Fruit fly (Drosophila melanogaster) whole organism, embryonic: ENCODE data around the gene tth.

Source experiments
- Abd-B ChIP-seq: fragments of 200-800 bp; sonication (Bioruptor generic); optimal IDR thresholded peaks from 2 replicates; lab custom pipeline; 2018; ENCODE audit warnings: missing biosample characterization, mild to moderate bottlenecking, missing genetic modification characterization, moderate library complexity
- Ada2b ChIP-seq: fragments of 200-800 bp; sonication (Bioruptor generic); IDR thresholded peaks from 2 replicates; pipeline ENCODE4 v1.3.6; 2022; ENCODE audit warnings: missing biosample characterization, missing genetic modification characterization
- Adf1 ChIP-seq: fragments of 200-800 bp; sonication (Bioruptor generic); IDR thresholded peaks from 2 replicates; pipeline ENCODE4 v1.3.6; 2022; ENCODE audit warnings: missing biosample characterization, missing genetic modification characterization
- Asciz ChIP-seq: fragments of 200-800 bp; sonication (Bioruptor generic); optimal IDR thresholded peaks from 2 replicates; lab custom pipeline; 2017; ENCODE audit warnings: missing biosample characterization, mild to moderate bottlenecking, missing genetic modification characterization, missing genetic modification reagents
- Blimp-1 ChIP-seq: fragments of 200-800 bp; sonication (Bioruptor generic); optimal IDR thresholded peaks from 3 replicates; lab custom pipeline; 2018; ENCODE audit warnings: missing biosample characterization, missing genetic modification characterization, mild to moderate bottlenecking, moderate library complexity, missing genetic modification reagents
- CG10321 ChIP-seq: fragments of 200-800 bp; sonication (Bioruptor generic); IDR thresholded peaks from 2 replicates; pipeline ENCODE4 v1.3.6; 2022; ENCODE audit warnings: missing biosample characterization, missing genetic modification characterization
- CG14050 ChIP-seq: fragments of 200-800 bp; sonication (Bioruptor generic); IDR thresholded peaks from 3 replicates; pipeline ENCODE4 v1.3.6; 2022; ENCODE audit warnings: missing biosample characterization, missing genetic modification characterization
- CG15011 ChIP-seq: fragments of 200-800 bp; sonication (Bioruptor generic); optimal IDR thresholded peaks from 3 replicates; lab custom pipeline; 2018; ENCODE audit warnings: missing biosample characterization, mild to moderate bottlenecking, missing genetic modification characterization
- CG16813 ChIP-seq: fragments of 200-800 bp; sonication (Bioruptor generic); IDR thresholded peaks from 3 replicates; pipeline ENCODE4 v1.3.6; 2022; ENCODE audit warnings: missing biosample characterization, missing genetic modification characterization; ENCODE audit not compliant: partially characterized antibody
- CG17186 ChIP-seq: fragments of 200-800 bp; sonication (Bioruptor generic); optimal IDR thresholded peaks from 3 replicates; lab custom pipeline; 2017; ENCODE audit warnings: missing biosample characterization, missing genetic modification reagents, missing genetic modification characterization
- CG2116 ChIP-seq: fragments of 200-800 bp; sonication (Bioruptor generic); optimal IDR thresholded peaks from 3 replicates; lab custom pipeline; 2018; ENCODE audit warnings: missing biosample characterization, mild to moderate bottlenecking, missing genetic modification characterization
- CG2129 ChIP-seq: fragments of 200-800 bp; sonication (Bioruptor generic); IDR thresholded peaks from 2 replicates; pipeline ENCODE4 v1.3.6; 2022; ENCODE audit warnings: missing biosample characterization, missing genetic modification characterization; ENCODE audit not compliant: partially characterized antibody
- CG2678 ChIP-seq: fragments of 200-800 bp; sonication (Bioruptor generic); optimal IDR thresholded peaks from 3 replicates; lab custom pipeline; 2019; ENCODE audit warnings: missing biosample characterization, mild to moderate bottlenecking, missing genetic modification characterization, moderate library complexity
- CG31441 ChIP-seq: fragments of 200-800 bp; sonication (Bioruptor generic); IDR thresholded peaks from 2 replicates; pipeline ENCODE4 v1.3.6; 2022; ENCODE audit warnings: missing biosample characterization, missing genetic modification characterization
- CG3407 ChIP-seq: fragments of 200-800 bp; sonication (Bioruptor generic); optimal IDR thresholded peaks from 2 replicates; lab custom pipeline; 2018; ENCODE audit warnings: missing biosample characterization, mild to moderate bottlenecking, missing genetic modification characterization
- CG34422 ChIP-seq: fragments of 200-800 bp; sonication (Bioruptor generic); IDR thresholded peaks from 3 replicates; pipeline ENCODE4 v1.3.6; 2022; ENCODE audit warnings: missing biosample characterization, missing genetic modification characterization
- CG3726 ChIP-seq: fragments of 200-800 bp; sonication (Bioruptor generic); IDR thresholded peaks from 3 replicates; pipeline ENCODE4, ENCODE4 v1.3.6; 2022; ENCODE audit warnings: missing biosample characterization, missing genetic modification characterization
- CG3838 ChIP-seq: fragments of 200-800 bp; sonication (Bioruptor generic); optimal IDR thresholded peaks from 3 replicates; lab custom pipeline; 2016; ENCODE audit warnings: missing biosample characterization, missing genetic modification characterization
- CG4404 ChIP-seq: fragments of 200-800 bp; sonication (Bioruptor generic); IDR thresholded peaks from 2 replicates; pipeline ENCODE4 v1.3.6; 2022; ENCODE audit warnings: missing biosample characterization, missing genetic modification characterization
- CG7357 ChIP-seq: fragments of 200-800 bp; sonication (Bioruptor generic); IDR thresholded peaks from 3 replicates; pipeline ENCODE4 v1.3.6; 2022; ENCODE audit warnings: missing biosample characterization, missing genetic modification characterization
- CG8388 ChIP-seq: fragments of 200-800 bp; sonication (Bioruptor generic); optimal IDR thresholded peaks from 2 replicates; lab custom pipeline; 2019; ENCODE audit warnings: missing biosample characterization, mild to moderate bottlenecking, missing genetic modification characterization, moderate library complexity
- CG9215 ChIP-seq: fragments of 200-800 bp; sonication (Bioruptor generic); IDR thresholded peaks from 2 replicates; pipeline ENCODE4 v1.3.6; 2022; ENCODE audit warnings: missing biosample characterization, missing genetic modification characterization
- Camta ChIP-seq: fragments of 200-800 bp; sonication (Bioruptor generic); optimal IDR thresholded peaks from 2 replicates; lab custom pipeline; 2016; ENCODE audit warnings: missing biosample characterization, missing genetic modification characterization
- Dbx ChIP-seq: fragments of 200-800 bp; sonication (Bioruptor generic); IDR thresholded peaks from 3 replicates; pipeline ENCODE4 v1.3.6; 2022; ENCODE audit warnings: missing biosample characterization, missing genetic modification characterization
- Drgx ChIP-seq: fragments of 200-800 bp; sonication (Bioruptor generic); IDR thresholded peaks from 2 replicates; pipeline ENCODE4 v1.3.6; 2022; ENCODE audit warnings: missing biosample characterization, missing genetic modification characterization
- Eip74EF ChIP-seq, 2 experiments: fragments of 200-800 bp in 1 of 2; fragments of >200 bp in 1 of 2; sonication (Bioruptor generic) in 1 of 2; optimal IDR thresholded peaks; 2 replicates each; lab custom pipeline; 2017 to 2019; ENCODE audit warnings: missing biosample characterization in 2 of 2, missing genetic modification characterization in 2 of 2, mild to moderate bottlenecking in 1 of 2, moderate library complexity in 1 of 2
- Ets65A ChIP-seq: fragments of 200-800 bp; sonication (Bioruptor generic); peaks from one replicate; lab custom pipeline; 2016; ENCODE audit warnings: missing biosample characterization, missing genetic modification characterization
- Ets97D ChIP-seq: fragments of 200-800 bp; sonication (Bioruptor generic); optimal IDR thresholded peaks from 3 replicates; lab custom pipeline; 2016; ENCODE audit warnings: missing biosample characterization, missing genetic modification characterization
- HLHmδ ChIP-seq: fragments of 200-800 bp; sonication (Bioruptor generic); optimal IDR thresholded peaks from 2 replicates; lab custom pipeline; 2018; ENCODE audit warnings: missing biosample characterization, mild to moderate bottlenecking, missing genetic modification characterization, moderate library complexity
- HmgZ ChIP-seq: fragments of 200-800 bp; sonication (Bioruptor generic); optimal IDR thresholded peaks from 2 replicates; lab custom pipeline; 2018; ENCODE audit warnings: missing biosample characterization, mild to moderate bottlenecking, missing genetic modification characterization
- Kr ChIP-seq: fragments of 200-800 bp; sonication (Bioruptor generic); optimal IDR thresholded peaks from 2 replicates; lab custom pipeline; 2017; ENCODE audit warnings: missing biosample characterization, mild to moderate bottlenecking, missing genetic modification characterization
- Lim3 ChIP-seq: fragments of 200-800 bp; sonication (Bioruptor generic); IDR thresholded peaks from 2 replicates; pipeline ENCODE4 v1.3.6; 2022; ENCODE audit warnings: missing biosample characterization, missing genetic modification characterization
- Myb ChIP-seq: fragments of 200-800 bp; sonication (Bioruptor generic); optimal IDR thresholded peaks from 2 replicates; lab custom pipeline; 2016; ENCODE audit warnings: missing biosample characterization, missing genetic modification characterization
- Ptx1 ChIP-seq: fragments of 200-800 bp; sonication (Bioruptor generic); IDR thresholded peaks from 2 replicates; pipeline ENCODE4 v1.3.6; 2022; ENCODE audit warnings: missing biosample characterization, missing genetic modification characterization
- Xrp1 ChIP-seq: fragments of 200-800 bp; sonication (Bioruptor generic); IDR thresholded peaks from 2 replicates; pipeline ENCODE4 v1.3.6; 2022; ENCODE audit warnings: missing biosample characterization, missing genetic modification characterization
- br ChIP-seq: fragments of >200 bp; optimal IDR thresholded peaks from 2 replicates; lab custom pipeline; 2017
- cas ChIP-seq: fragments of 200-800 bp; sonication (Bioruptor generic); IDR thresholded peaks from 2 replicates; pipeline ENCODE4 v1.3.6; 2022; ENCODE audit warnings: missing biosample characterization, missing genetic modification characterization
- crc ChIP-seq: fragments of 200-800 bp; sonication (Bioruptor generic); optimal IDR thresholded peaks from 2 replicates; lab custom pipeline; 2016; ENCODE audit warnings: missing biosample characterization, missing genetic modification characterization
- crol ChIP-seq: fragments of 200-800 bp; sonication (Bioruptor generic); IDR thresholded peaks from 2 replicates; pipeline ENCODE4 v1.3.6; 2022; ENCODE audit warnings: missing biosample characterization, missing genetic modification characterization
- disco-r ChIP-seq: fragments of 200-800 bp; sonication (Bioruptor generic); optimal IDR thresholded peaks from 2 replicates; lab custom pipeline; 2016; ENCODE audit warnings: missing biosample characterization, missing genetic modification characterization
- dpn ChIP-seq, 2 experiments: fragments of 200-800 bp; sonication (Bioruptor generic); optimal IDR thresholded peaks; 3 replicates each; lab custom pipeline; 2016; ENCODE audit warnings: missing biosample characterization in 2 of 2, missing genetic modification characterization in 2 of 2
- eyg ChIP-seq: fragments of 200-800 bp; sonication (Bioruptor generic); optimal IDR thresholded peaks from 3 replicates; lab custom pipeline; 2016; ENCODE audit warnings: missing biosample characterization, missing genetic modification characterization
- gce ChIP-seq: fragments of 200-800 bp; sonication (Bioruptor generic); IDR thresholded peaks from 3 replicates; pipeline ENCODE4 v1.3.6; 2022; ENCODE audit warnings: missing biosample characterization, missing genetic modification characterization
- gsb-n ChIP-seq: fragments of 200-800 bp; sonication (Bioruptor generic); optimal IDR thresholded peaks from 3 replicates; lab custom pipeline; 2018; ENCODE audit warnings: missing biosample characterization, mild to moderate bottlenecking, missing genetic modification characterization
- jing ChIP-seq: fragments of 200-800 bp; sonication (Bioruptor generic); optimal IDR thresholded peaks from 2 replicates; lab custom pipeline; 2018; ENCODE audit warnings: missing biosample characterization, mild to moderate bottlenecking, missing genetic modification characterization
- prd ChIP-seq, 3 experiments: fragments of >200 bp in 2 of 3; fragments of 200-800 bp in 1 of 3; sonication (Bioruptor generic) in 1 of 3; optimal IDR thresholded peaks in 2 of 3; IDR thresholded peaks in 1 of 3; 2 replicates in 2 of 3; 3 replicates in 1 of 3; pipeline versions ENCODE4 v1.3.6 to Lab custom; 2017 to 2022; ENCODE audit warnings: missing biosample characterization in 1 of 3, missing genetic modification characterization in 1 of 3
- pum ChIP-seq: fragments of 200-800 bp; sonication (Bioruptor generic); optimal IDR thresholded peaks from 2 replicates; lab custom pipeline; 2016; ENCODE audit warnings: missing biosample characterization, missing genetic modification characterization
- sob ChIP-seq: fragments of 200-800 bp; sonication (Bioruptor generic); IDR thresholded peaks from 2 replicates; pipeline ENCODE4 v1.3.6; 2022; ENCODE audit warnings: missing biosample characterization, missing genetic modification characterization
- tna ChIP-seq: fragments of 200-800 bp; sonication (Bioruptor generic); IDR thresholded peaks from 2 replicates; pipeline ENCODE4 v1.3.6; 2022; ENCODE audit warnings: missing biosample characterization, missing genetic modification characterization; ENCODE audit not compliant: partially characterized antibody
- usp ChIP-seq: fragments of >200 bp; optimal IDR thresholded peaks from 2 replicates; lab custom pipeline; 2017; ENCODE audit warnings: missing biosample characterization, missing genetic modification characterization
- yki ChIP-seq: fragments of >200 bp; optimal IDR thresholded peaks from 3 replicates; lab custom pipeline; 2018

Gene tth

DNA sequence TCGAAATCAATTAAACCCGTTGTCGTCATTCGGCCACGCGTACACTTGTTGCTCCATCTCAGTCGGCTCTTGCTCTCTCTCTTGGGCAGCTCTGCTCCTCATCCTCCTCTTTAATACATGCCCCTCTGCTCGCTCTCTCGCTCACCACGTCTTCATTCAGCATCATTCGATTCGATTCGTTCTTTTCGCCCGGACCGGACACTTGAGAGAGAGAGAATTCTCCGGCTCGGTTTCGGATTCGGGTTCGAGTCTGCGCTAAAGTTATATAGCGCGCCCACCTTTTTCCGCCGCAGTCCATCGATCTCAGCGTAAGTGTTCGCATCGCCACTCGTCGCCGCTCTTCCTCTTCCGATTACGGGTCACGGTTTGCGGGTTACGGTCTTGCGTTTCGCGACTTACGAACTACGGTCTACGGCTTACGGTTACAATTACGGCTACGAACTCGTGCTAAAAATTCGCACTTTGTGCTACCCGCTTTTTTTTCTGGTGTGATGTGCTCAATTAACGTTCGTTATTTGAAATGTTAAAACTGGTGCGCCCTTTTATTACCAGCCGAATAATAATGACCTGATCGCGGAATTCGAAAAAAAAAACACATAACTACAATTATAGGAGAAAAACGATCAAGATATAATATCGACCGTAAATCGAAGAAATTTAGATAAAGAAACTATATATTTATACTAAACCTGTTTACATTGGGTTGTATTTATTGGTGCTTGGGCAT lies 25.7 kb upstream of the tth start (continued):
- no peak for TF ChIP-seq Kr (GFP tag; lab: Kevin White, UChicago)
- TF ChIP-seq Eip74EF (GFP tag; optimal IDR thresholded peaks at IDR 0.05; lab: Kevin White, UChicago): no peak
- TF ChIP-seq CG2678 (tag; lab: Kevin White, UChicago): no peak
- no peak for TF ChIP-seq eyg (GFP tag; lab: Kevin White, UChicago)
- no peak for TF ChIP-seq CG31441
- no peak for TF ChIP-seq CG3838 (GFP tag; lab: Kevin White, UChicago)
- no peak for TF ChIP-seq cas (GFP tag; lab: Robert Waterston, UW)
- peak; percentile 61; the same call in 1 of the 2 replicates for TF ChIP-seq Adf1 (GFP tag; lab: Robert Waterston, UW)
- TF ChIP-seq CG14050 (GFP tag; lab: Robert Waterston, UW): no peak
- TF ChIP-seq CG8388 (GFP tag; lab: Kevin White, UChicago): no peak
- TF ChIP-seq CG9215 (GFP tag; lab: Robert Waterston, UW): no peak
- peak; percentile 80 for TF ChIP-seq crol (GFP tag; lab: Robert Waterston, UW)
- TF ChIP-seq br (lab: Kevin White, UChicago): no peak
- TF ChIP-seq usp: no peak
- no peak for TF ChIP-seq disco-r (GFP tag; lab: Kevin White, UChicago)
- TF ChIP-seq Drgx (GFP tag; lab: Robert Waterston, UW): no peak
- no peak for TF ChIP-seq Ets97D (GFP tag; lab: Kevin White, UChicago)
- no peak for TF ChIP-seq Ada2b (GFP tag; lab: Robert Waterston, UW)
- TF ChIP-seq Blimp-1 (GFP tag; lab: Kevin White, UChicago): no peak
- TF ChIP-seq crc (GFP tag; lab: Kevin White, UChicago): no peak
- no peak for TF ChIP-seq CG16813 (GFP tag; lab: Robert Waterston, UW)
- no peak for TF ChIP-seq Ptx1 (GFP tag; lab: Robert Waterston, UW)
- TF ChIP-seq tna (GFP tag; lab: Robert Waterston, UW): no peak
- no peak for TF ChIP-seq CG17186 (GFP tag; lab: Kevin White, UChicago)
- TF ChIP-seq Ets65A (GFP tag; lab: Kevin White, UChicago): no peak
- no peak for TF ChIP-seq CG3407 (GFP tag; lab: Kevin White, UChicago)
- no peak for TF ChIP-seq dpn (GFP tag; optimal IDR thresholded peaks at IDR 0.05; lab: Kevin White, UChicago)
- no peak for TF ChIP-seq CG10321 (GFP tag; lab: Robert Waterston, UW)
- TF ChIP-seq Camta (GFP tag; lab: Kevin White, UChicago): no peak
- no peak for TF ChIP-seq Lim3 (GFP tag; lab: Robert Waterston, UW)
- TF ChIP-seq prd (optimal IDR thresholded peaks at IDR 0.05; lab: Kevin White, UChicago): no peak
- TF ChIP-seq prd (GFP tag; IDR thresholded peaks at IDR 0.05; lab: Robert Waterston, UW): no peak
- TF ChIP-seq Abd-B (GFP tag; lab: Kevin White, UChicago): no peak
- TF ChIP-seq yki (lab: Kevin White, UChicago): peak; percentile 52
- no peak for TF ChIP-seq CG2129 (GFP tag; lab: Robert Waterston, UW)
- no peak for TF ChIP-seq HLHmδ (GFP tag; lab: Kevin White, UChicago)
- TF ChIP-seq sob (GFP tag; lab: Robert Waterston, UW): no peak
- TF ChIP-seq Xrp1: no peak
- TF ChIP-seq CG7357 (GFP tag; lab: Robert Waterston, UW): no peak
- peak; percentile 17 for TF ChIP-seq HmgZ
- TF ChIP-seq Asciz (GFP tag; lab: Kevin White, UChicago): no peak
- TF ChIP-seq Myb (GFP tag; lab: Kevin White, UChicago): no peak
- no peak for TF ChIP-seq CG3726 (GFP tag; lab: Robert Waterston, UW)
- peak; percentile 46; the same call in 1 of the 3 replicates for TF ChIP-seq Dbx (GFP tag; lab: Robert Waterston, UW)
- no peak for TF ChIP-seq gsb-n (tag; lab: Kevin White, UChicago)
- no peak for TF ChIP-seq gce (GFP tag; lab: Robert Waterston, UW)
- no peak for TF ChIP-seq pum (GFP tag; lab: Kevin White, UChicago)
- TF ChIP-seq CG15011 (GFP tag; lab: Kevin White, UChicago): no peak
- TF ChIP-seq jing (GFP tag; lab: Kevin White, UChicago): no peak
- no peak for TF ChIP-seq CG4404 (GFP tag; lab: Robert Waterston, UW)
- no peak for TF ChIP-seq CG2116 (GFP tag; lab: Kevin White, UChicago)
- TF ChIP-seq CG34422 (GFP tag; lab: Robert Waterston, UW): no peak
